Fruit fly (Drosophila melanogaster) whole organism, embryonic: Measurements from ENCODE around the gene lectin-28C.

Experiments used
- Blimp-1 ChIP-seq: fragments of 200-800 bp; sonication (Bioruptor generic); optimal IDR thresholded peaks from 3 replicates; lab custom pipeline; 2018; ENCODE audit warnings: missing biosample characterization, missing genetic modification characterization, mild to moderate bottlenecking, moderate library complexity, missing genetic modification reagents
- CG10321 ChIP-seq: fragments of 200-800 bp; sonication (Bioruptor generic); IDR thresholded peaks from 2 replicates; pipeline ENCODE4 v1.3.6; 2022; ENCODE audit warnings: missing biosample characterization, missing genetic modification characterization
- CG10565 ChIP-seq: fragments of 200-800 bp; sonication (Bioruptor generic); optimal IDR thresholded peaks from 3 replicates; lab custom pipeline; 2016; ENCODE audit warnings: missing biosample characterization, mild to moderate bottlenecking, missing genetic modification characterization
- CG10959 ChIP-seq: fragments of 200-800 bp; sonication (Bioruptor generic); IDR thresholded peaks from 2 replicates; pipeline ENCODE4 v1.3.6; 2022; ENCODE audit warnings: missing biosample characterization, missing genetic modification characterization
- CG1233 ChIP-seq: fragments of 200-800 bp; sonication (Bioruptor generic); optimal IDR thresholded peaks from 4 replicates; lab custom pipeline; 2018; ENCODE audit warnings: missing biosample characterization, mild to moderate bottlenecking, missing genetic modification characterization
- CG12659 ChIP-seq: fragments of 200-800 bp; sonication (Bioruptor generic); optimal IDR thresholded peaks from 3 replicates; lab custom pipeline; 2017; ENCODE audit warnings: mild to moderate bottlenecking, missing biosample characterization, missing genetic modification reagents, missing genetic modification characterization
- CG14441 ChIP-seq: fragments of 200-800 bp; sonication (Bioruptor generic); IDR thresholded peaks from 2 replicates; pipeline ENCODE4 v1.3.6; 2022; ENCODE audit warnings: missing biosample characterization, missing genetic modification characterization
- CG15011 ChIP-seq: fragments of 200-800 bp; sonication (Bioruptor generic); optimal IDR thresholded peaks from 3 replicates; lab custom pipeline; 2018; ENCODE audit warnings: missing biosample characterization, mild to moderate bottlenecking, missing genetic modification characterization
- CG1647 ChIP-seq: fragments of 200-800 bp; sonication (Bioruptor generic); optimal IDR thresholded peaks from 3 replicates; lab custom pipeline; 2016; ENCODE audit warnings: missing biosample characterization, missing genetic modification characterization
- CG17186 ChIP-seq: fragments of 200-800 bp; sonication (Bioruptor generic); optimal IDR thresholded peaks from 3 replicates; lab custom pipeline; 2017; ENCODE audit warnings: missing biosample characterization, missing genetic modification reagents, missing genetic modification characterization
- CG17359 ChIP-seq: fragments of 200-800 bp; sonication (Bioruptor generic); optimal IDR thresholded peaks from 3 replicates; lab custom pipeline; 2018; ENCODE audit warnings: missing biosample characterization, mild to moderate bottlenecking, missing genetic modification characterization, moderate library complexity
- CG1832 ChIP-seq: fragments of 200-800 bp; sonication (Bioruptor generic); optimal IDR thresholded peaks from 2 replicates; lab custom pipeline; 2017; ENCODE audit warnings: missing biosample characterization, mild to moderate bottlenecking, missing genetic modification characterization, inconsistent platforms
- CG18764 ChIP-seq: fragments of 200-800 bp; sonication (Bioruptor generic); optimal IDR thresholded peaks from 3 replicates; lab custom pipeline; 2016; ENCODE audit warnings: missing biosample characterization, missing genetic modification characterization
- CG2116 ChIP-seq: fragments of 200-800 bp; sonication (Bioruptor generic); optimal IDR thresholded peaks from 3 replicates; lab custom pipeline; 2018; ENCODE audit warnings: missing biosample characterization, mild to moderate bottlenecking, missing genetic modification characterization
- CG2678 ChIP-seq: fragments of 200-800 bp; sonication (Bioruptor generic); optimal IDR thresholded peaks from 3 replicates; lab custom pipeline; 2019; ENCODE audit warnings: missing biosample characterization, mild to moderate bottlenecking, missing genetic modification characterization, moderate library complexity
- CG32532 ChIP-seq: fragments of 200-800 bp; sonication (Bioruptor generic); IDR thresholded peaks from 2 replicates; pipeline ENCODE4 v1.3.6; 2022; ENCODE audit warnings: missing biosample characterization, missing genetic modification characterization
- CG3995 ChIP-seq: fragments of 200-800 bp; sonication (Bioruptor generic); optimal IDR thresholded peaks from 3 replicates; lab custom pipeline; 2016; ENCODE audit warnings: missing biosample characterization, missing genetic modification characterization
- CG6683 ChIP-seq: fragments of 200-800 bp; sonication (Bioruptor generic); optimal IDR thresholded peaks from 2 replicates; lab custom pipeline; 2017; ENCODE audit warnings: missing biosample characterization, mild to moderate bottlenecking, missing genetic modification characterization, missing genetic modification reagents
- CG9797 ChIP-seq: fragments of 200-800 bp; sonication (Bioruptor generic); optimal IDR thresholded peaks from 3 replicates; lab custom pipeline; 2018; ENCODE audit warnings: missing biosample characterization, mild to moderate bottlenecking, missing genetic modification characterization
- CG9932 ChIP-seq: fragments of 200-800 bp; sonication (Bioruptor generic); IDR thresholded peaks from 2 replicates; pipeline ENCODE4 v1.3.6; 2022; ENCODE audit warnings: missing biosample characterization, missing genetic modification characterization
- Dad ChIP-seq: fragments of 200-800 bp; sonication (Bioruptor generic); optimal IDR thresholded peaks from 3 replicates; lab custom pipeline; 2016; ENCODE audit warnings: missing biosample characterization, missing genetic modification characterization
- Dek ChIP-seq: fragments of 200-800 bp; sonication (Bioruptor generic); optimal IDR thresholded peaks from 3 replicates; lab custom pipeline; 2019; ENCODE audit warnings: missing biosample characterization, mild to moderate bottlenecking, missing genetic modification characterization, moderate library complexity
- Doc3 ChIP-seq: fragments of 200-800 bp; sonication (Bioruptor generic); IDR thresholded peaks from 3 replicates; pipeline ENCODE4 v1.3.6; 2022; ENCODE audit warnings: missing biosample characterization, missing genetic modification characterization; ENCODE audit not compliant: partially characterized antibody
- Dp ChIP-seq: fragments of 200-800 bp; sonication (Bioruptor generic); optimal IDR thresholded peaks from 2 replicates; lab custom pipeline; 2018; ENCODE audit warnings: missing biosample characterization, mild to moderate bottlenecking, missing genetic modification characterization, moderate library complexity
- E2f2 ChIP-seq: fragments of 200-800 bp; sonication (Bioruptor generic); IDR thresholded peaks from 2 replicates; pipeline ENCODE4 v1.3.6; 2022; ENCODE audit warnings: missing biosample characterization, missing genetic modification characterization
- Hr3 ChIP-seq: fragments of 200-800 bp; sonication (Bioruptor generic); optimal IDR thresholded peaks from 3 replicates; lab custom pipeline; 2016; ENCODE audit warnings: missing biosample characterization, missing genetic modification characterization
- Hr78 ChIP-seq, 2 experiments: fragments of 200-800 bp in 1 of 2; fragments of >200 bp in 1 of 2; sonication (Bioruptor generic) in 1 of 2; optimal IDR thresholded peaks; 2 replicates each; lab custom pipeline; 2017 to 2019; ENCODE audit warnings: missing biosample characterization in 2 of 2, missing genetic modification characterization in 2 of 2, mild to moderate bottlenecking in 1 of 2, moderate library complexity in 1 of 2
- MESR4 ChIP-seq: fragments of 200-800 bp; sonication (Bioruptor generic); optimal IDR thresholded peaks from 2 replicates; lab custom pipeline; 2018; ENCODE audit warnings: missing biosample characterization, mild to moderate bottlenecking, missing genetic modification characterization, moderate library complexity
- Neu2 ChIP-seq: fragments of 200-800 bp; sonication (Bioruptor generic); optimal IDR thresholded peaks from 3 replicates; lab custom pipeline; 2016; ENCODE audit warnings: missing biosample characterization, missing genetic modification characterization, borderline replicate concordance
- Oaz ChIP-seq: fragments of 200-800 bp; sonication (Bioruptor generic); IDR thresholded peaks from 2 replicates; pipeline ENCODE4 v1.3.6; 2022; ENCODE audit warnings: missing biosample characterization, missing genetic modification characterization
- Oli ChIP-seq: fragments of 200-800 bp; sonication (Bioruptor generic); optimal IDR thresholded peaks from 2 replicates; lab custom pipeline; 2018; ENCODE audit warnings: missing biosample characterization, mild to moderate bottlenecking, missing genetic modification characterization, moderate library complexity
- Ssrp ChIP-seq: fragments of 200-800 bp; sonication (Bioruptor generic); optimal IDR thresholded peaks from 2 replicates; lab custom pipeline; 2018; ENCODE audit warnings: missing biosample characterization, mild to moderate bottlenecking, missing genetic modification characterization, moderate library complexity
- ara ChIP-seq: fragments of 200-800 bp; sonication (Bioruptor generic); IDR thresholded peaks from 2 replicates; pipeline ENCODE4 v1.3.6; 2022; ENCODE audit warnings: missing biosample characterization, missing genetic modification characterization
- bab2 ChIP-seq: fragments of 200-800 bp; sonication (Bioruptor generic); optimal IDR thresholded peaks from 2 replicates; lab custom pipeline; 2016; ENCODE audit warnings: missing biosample characterization, missing genetic modification characterization
- btn ChIP-seq: fragments of 200-800 bp; sonication (Bioruptor generic); optimal IDR thresholded peaks from 2 replicates; lab custom pipeline; 2016; ENCODE audit warnings: missing biosample characterization, missing genetic modification characterization
- caup ChIP-seq: fragments of 200-800 bp; sonication (Bioruptor generic); optimal IDR thresholded peaks from 3 replicates; lab custom pipeline; 2017; ENCODE audit warnings: missing biosample characterization, mild to moderate bottlenecking, missing genetic modification characterization, moderate library complexity; ENCODE audit not compliant: severe bottlenecking
- crol ChIP-seq: fragments of 200-800 bp; sonication (Bioruptor generic); IDR thresholded peaks from 2 replicates; pipeline ENCODE4 v1.3.6; 2022; ENCODE audit warnings: missing biosample characterization, missing genetic modification characterization
- danr ChIP-seq: fragments of 200-800 bp; sonication (Bioruptor generic); IDR thresholded peaks from 2 replicates; pipeline ENCODE4 v1.3.6; 2022; ENCODE audit warnings: missing biosample characterization, missing genetic modification characterization
- dimm ChIP-seq: fragments of 200-800 bp; sonication (Bioruptor generic); IDR thresholded peaks from 2 replicates; pipeline ENCODE4 v1.3.6; 2022; ENCODE audit warnings: missing biosample characterization, missing genetic modification characterization
- ftz-f1 ChIP-seq: fragments of 200-800 bp; sonication (Bioruptor generic); optimal IDR thresholded peaks from 2 replicates; lab custom pipeline; 2016; ENCODE audit warnings: missing biosample characterization, missing genetic modification characterization
- hb ChIP-seq: fragments of 200-800 bp; sonication (Bioruptor generic); IDR thresholded peaks from 3 replicates; pipeline ENCODE4 v1.3.6; 2022; ENCODE audit warnings: missing biosample characterization, missing genetic modification characterization; ENCODE audit not compliant: partially characterized antibody
- lilli ChIP-seq: fragments of 200-800 bp; sonication (Bioruptor generic); optimal IDR thresholded peaks from 3 replicates; lab custom pipeline; 2016; ENCODE audit warnings: missing biosample characterization, missing genetic modification characterization
- maf-S ChIP-seq: fragments of 200-800 bp; sonication (Bioruptor generic); optimal IDR thresholded peaks from 2 replicates; lab custom pipeline; 2016; ENCODE audit warnings: missing biosample characterization, missing genetic modification characterization
- otp ChIP-seq: fragments of 200-800 bp; sonication (Bioruptor generic); IDR thresholded peaks from 3 replicates; pipeline ENCODE4, ENCODE4 v1.3.6; 2022; ENCODE audit warnings: missing biosample characterization, missing genetic modification characterization
- pum ChIP-seq: fragments of 200-800 bp; sonication (Bioruptor generic); optimal IDR thresholded peaks from 2 replicates; lab custom pipeline; 2016; ENCODE audit warnings: missing biosample characterization, missing genetic modification characterization
- run ChIP-seq: fragments of 200-800 bp; sonication (Bioruptor generic); optimal IDR thresholded peaks from 3 replicates; lab custom pipeline; 2018; ENCODE audit warnings: missing biosample characterization, mild to moderate bottlenecking, missing genetic modification characterization
- sens-2 ChIP-seq: fragments of 200-800 bp; sonication (Bioruptor generic); IDR thresholded peaks from 2 replicates; pipeline ENCODE4 v1.3.6; 2022; ENCODE audit warnings: missing biosample characterization, missing genetic modification characterization
- tin ChIP-seq: fragments of 200-800 bp; sonication (Bioruptor generic); optimal IDR thresholded peaks from 3 replicates; lab custom pipeline; 2016; ENCODE audit warnings: missing biosample characterization, missing genetic modification characterization
- tll ChIP-seq, 2 experiments: fragments of 200-800 bp in 1 of 2; fragments of >200 bp in 1 of 2; sonication (Bioruptor generic) in 1 of 2; optimal IDR thresholded peaks; 2 replicates each; lab custom pipeline; 2017 to 2019; ENCODE audit warnings: missing biosample characterization in 2 of 2, missing genetic modification characterization in 2 of 2, mild to moderate bottlenecking in 1 of 2, moderate library complexity in 1 of 2

Gene lectin-28C

DNA sequence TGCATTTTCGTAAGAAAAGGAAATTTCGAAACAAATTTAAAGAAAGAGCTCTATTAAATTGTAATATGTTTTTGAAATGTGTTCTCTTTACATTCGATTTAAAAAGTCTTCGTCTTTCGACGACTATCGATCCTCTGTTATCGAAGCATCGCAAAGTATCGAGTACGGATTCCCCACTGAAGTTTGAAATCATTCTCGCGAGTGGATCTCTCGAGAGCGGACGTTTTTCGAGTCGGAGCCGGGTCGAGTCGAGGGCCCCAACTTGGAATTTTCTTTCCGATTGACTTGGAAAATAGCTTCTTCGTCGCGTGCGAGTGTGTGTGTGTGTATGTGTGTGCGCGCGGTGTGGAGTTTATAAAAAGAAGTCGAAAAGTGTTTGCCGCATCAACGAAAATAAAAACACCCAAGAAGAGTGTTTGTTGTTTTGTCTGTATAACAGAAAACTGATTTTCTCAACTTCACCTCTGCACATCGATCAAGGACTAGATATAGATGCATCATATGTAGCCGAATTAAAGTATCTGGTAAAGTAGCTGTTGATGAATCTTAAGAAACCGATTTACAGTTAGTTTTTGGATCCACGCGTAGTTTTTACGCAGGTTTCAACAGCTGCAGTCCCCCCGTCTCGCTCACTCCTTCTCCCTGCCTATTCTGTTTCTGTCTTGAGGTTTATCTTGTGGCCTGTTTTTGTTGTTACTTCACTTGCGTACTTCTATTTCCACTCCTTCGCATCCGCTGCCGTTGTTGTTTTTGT is 45.5 kb upstream of the lectin-28C start, which contains the start of gene LanB1 (continued):
- TF ChIP-seq CG12659 (GFP tag; lab: Kevin White, UChicago) (peak; percentile 46), lilli (GFP tag; lab: Kevin White, UChicago) (no peak), dimm (no peak), CG6683 (GFP tag; lab: Kevin White, UChicago) (no peak), CG3995 (no peak), CG2678 (tag; lab: Kevin White, UChicago) (no peak), CG9932 (GFP tag; lab: Robert Waterston, UW) (no peak), CG10565 (no peak), CG1233 (GFP tag; lab: Kevin White, UChicago) (no peak), run (tag; lab: Kevin White, UChicago) (no peak), MESR4 (GFP tag; lab: Kevin White, UChicago) (peak; percentile 26), crol (0 out of 2 replicates have a peak, but pooled peaks have one; percentile 50), CG1647 (no peak), E2f2 (GFP tag; lab: Robert Waterston, UW) (peak; percentile 54), Oli (tag; lab: Kevin White, UChicago) (no peak), ara (GFP tag; lab: Robert Waterston, UW) (peak; percentile 29; the same call in 1 of the 2 replicates), Oaz (GFP tag; lab: Robert Waterston, UW) (no peak), Neu2 (GFP tag; lab: Kevin White, UChicago) (no peak), otp (no peak), hb (GFP tag; lab: Robert Waterston, UW) (peak; percentile 49; the same call in 1 of the 3 replicates), CG17186 (GFP tag; lab: Kevin White, UChicago) (no peak), CG10959 (GFP tag; lab: Robert Waterston, UW) (no peak), tll (GFP tag; optimal IDR thresholded peaks at IDR 0.05; lab: Kevin White, UChicago) (no peak), Dad (GFP tag; lab: Kevin White, UChicago) (peak; percentile 19), bab2 (GFP tag; lab: Kevin White, UChicago) (no peak), sens-2 (GFP tag; lab: Robert Waterston, UW) (no peak), CG1832 (GFP tag; lab: Kevin White, UChicago) (peak; percentile 55), Doc3 (GFP tag; lab: Robert Waterston, UW) (peak; percentile 39; the same call in 1 of the 3 replicates), CG2116 (GFP tag; lab: Kevin White, UChicago) (peak; percentile 31), ftz-f1 (peak; percentile 28), danr (GFP tag; lab: Robert Waterston, UW) (no peak), Dek (tag; lab: Kevin White, UChicago) (no peak), tin (GFP tag; lab: Kevin White, UChicago) (no peak), CG32532 (no peak), btn (no peak), CG18764 (no peak), Ssrp (tag; lab: Kevin White, UChicago) (no peak), Dp (peak; percentile 43), CG17359 (tag; lab: Kevin White, UChicago) (peak; percentile 39), Hr78 (GFP tag; optimal IDR thresholded peaks at IDR 0.05; lab: Kevin White, UChicago) (no peak), CG10321 (GFP tag; lab: Robert Waterston, UW) (no peak), CG15011 (GFP tag; lab: Kevin White, UChicago) (no peak), Hr3 (GFP tag; lab: Kevin White, UChicago) (no peak), pum (GFP tag; lab: Kevin White, UChicago) (no peak), CG14441 (GFP tag; lab: Robert Waterston, UW) (no peak), maf-S (GFP tag; lab: Kevin White, UChicago) (no peak), CG9797 (no peak), caup (GFP tag; lab: Kevin White, UChicago) (peak; percentile 13), Blimp-1 (GFP tag; lab: Kevin White, UChicago) (no peak)
